Fruit fly (Drosophila melanogaster) whole organism, embryonic: ENCODE results near the gene Mfe2.

Source experiments
- Adf1 ChIP-seq: fragments of 200-800 bp; sonication (Bioruptor generic); IDR thresholded peaks from 2 replicates; pipeline ENCODE4 v1.3.6; 2022; ENCODE audit warnings: missing biosample characterization, missing genetic modification characterization
- Blimp-1 ChIP-seq: fragments of 200-800 bp; sonication (Bioruptor generic); optimal IDR thresholded peaks from 3 replicates; lab custom pipeline; 2018; ENCODE audit warnings: missing biosample characterization, missing genetic modification characterization, mild to moderate bottlenecking, moderate library complexity, missing genetic modification reagents
- CG10209 ChIP-seq: fragments of 200-800 bp; sonication (Bioruptor generic); optimal IDR thresholded peaks from 3 replicates; lab custom pipeline; 2017; ENCODE audit warnings: missing biosample characterization, mild to moderate bottlenecking, missing genetic modification characterization, missing genetic modification reagents
- CG11247 ChIP-seq: fragments of 200-800 bp; sonication (Bioruptor generic); IDR thresholded peaks from 2 replicates; pipeline ENCODE4 v1.3.6; 2022; ENCODE audit warnings: missing biosample characterization, missing genetic modification characterization
- CG11560 ChIP-seq: fragments of 200-800 bp; sonication (Bioruptor generic); IDR thresholded peaks from 3 replicates; pipeline ENCODE4 v1.3.6; 2022; ENCODE audit warnings: missing biosample characterization, missing genetic modification characterization
- CG12071 ChIP-seq: fragments of 200-800 bp; sonication (Bioruptor generic); optimal IDR thresholded peaks from 3 replicates; lab custom pipeline; 2018; ENCODE audit warnings: missing biosample characterization, mild to moderate bottlenecking, missing genetic modification characterization
- CG1233 ChIP-seq: fragments of 200-800 bp; sonication (Bioruptor generic); optimal IDR thresholded peaks from 4 replicates; lab custom pipeline; 2018; ENCODE audit warnings: missing biosample characterization, mild to moderate bottlenecking, missing genetic modification characterization
- CG14014 ChIP-seq: fragments of 200-800 bp; sonication (Bioruptor generic); IDR thresholded peaks from 2 replicates; pipeline ENCODE4 v1.3.6; 2022; ENCODE audit warnings: missing biosample characterization, missing genetic modification characterization
- CG14710 ChIP-seq: fragments of 200-800 bp; sonication (Bioruptor generic); optimal IDR thresholded peaks from 3 replicates; lab custom pipeline; 2019; ENCODE audit warnings: missing biosample characterization, mild to moderate bottlenecking, missing genetic modification characterization, moderate library complexity
- CG1529 ChIP-seq: fragments of 200-800 bp; sonication (Bioruptor generic); optimal IDR thresholded peaks from 3 replicates; lab custom pipeline; 2018; ENCODE audit warnings: missing biosample characterization, missing genetic modification characterization
- CG15601 ChIP-seq: fragments of 200-800 bp; sonication (Bioruptor generic); optimal IDR thresholded peaks from 3 replicates; lab custom pipeline; 2019; ENCODE audit warnings: missing biosample characterization, mild to moderate bottlenecking, missing genetic modification characterization, moderate library complexity
- CG1647 ChIP-seq: fragments of 200-800 bp; sonication (Bioruptor generic); optimal IDR thresholded peaks from 3 replicates; lab custom pipeline; 2016; ENCODE audit warnings: missing biosample characterization, missing genetic modification characterization
- CG16779 ChIP-seq: fragments of 200-800 bp; sonication (Bioruptor generic); IDR thresholded peaks from 2 replicates; pipeline ENCODE4 v1.3.6; 2022; ENCODE audit warnings: missing biosample characterization, missing genetic modification characterization
- CG18011 ChIP-seq: fragments of 200-800 bp; sonication (Bioruptor generic); optimal IDR thresholded peaks from 2 replicates; lab custom pipeline; 2017; ENCODE audit warnings: missing biosample characterization, missing genetic modification characterization, mild to moderate bottlenecking, moderate library complexity, missing genotype
- CG18599 ChIP-seq: fragments of 200-800 bp; sonication (Bioruptor generic); optimal IDR thresholded peaks from 3 replicates; lab custom pipeline; 2017; ENCODE audit warnings: missing biosample characterization, missing genetic modification characterization, mild to moderate bottlenecking, moderate library complexity, missing genetic modification reagents
- CG2875 ChIP-seq: fragments of 200-800 bp; sonication (Bioruptor generic); optimal IDR thresholded peaks from 2 replicates; lab custom pipeline; 2017; ENCODE audit warnings: missing biosample characterization, mild to moderate bottlenecking, missing genetic modification characterization, missing genetic modification reagents
- CG31365 ChIP-seq: fragments of 200-800 bp; sonication (Bioruptor generic); optimal IDR thresholded peaks from 2 replicates; lab custom pipeline; 2018; ENCODE audit warnings: missing biosample characterization, mild to moderate bottlenecking, missing genetic modification characterization
- CG32532 ChIP-seq: fragments of 200-800 bp; sonication (Bioruptor generic); IDR thresholded peaks from 2 replicates; pipeline ENCODE4 v1.3.6; 2022; ENCODE audit warnings: missing biosample characterization, missing genetic modification characterization
- CG3281 ChIP-seq: fragments of 200-800 bp; sonication (Bioruptor generic); optimal IDR thresholded peaks from 3 replicates; lab custom pipeline; 2017; ENCODE audit warnings: missing biosample characterization, mild to moderate bottlenecking, missing genetic modification characterization
- CG34224 ChIP-seq: fragments of 200-800 bp; sonication (Bioruptor generic); IDR thresholded peaks from 3 replicates; pipeline ENCODE4 v1.3.6; 2022; ENCODE audit warnings: missing biosample characterization, missing genetic modification characterization; ENCODE audit not compliant: partially characterized antibody
- CG4707 ChIP-seq: fragments of 200-800 bp; sonication (Bioruptor generic); optimal IDR thresholded peaks from 2 replicates; lab custom pipeline; 2018; ENCODE audit warnings: missing biosample characterization, mild to moderate bottlenecking, missing genetic modification characterization, moderate library complexity
- CG5180 ChIP-seq: fragments of 200-800 bp; sonication (Bioruptor generic); optimal IDR thresholded peaks from 3 replicates; lab custom pipeline; 2017; ENCODE audit warnings: missing biosample characterization, missing genetic modification characterization, mild to moderate bottlenecking, moderate library complexity, missing genetic modification reagents
- CG6689 ChIP-seq: fragments of 200-800 bp; sonication (Bioruptor generic); IDR thresholded peaks from 2 replicates; pipeline ENCODE4 v1.3.6; 2022; ENCODE audit warnings: missing biosample characterization, missing genetic modification characterization
- CG7839 ChIP-seq: fragments of 200-800 bp; sonication (Bioruptor generic); optimal IDR thresholded peaks from 3 replicates; lab custom pipeline; 2018; ENCODE audit warnings: missing biosample characterization, mild to moderate bottlenecking, missing genetic modification characterization, moderate library complexity
- CG9817 ChIP-seq: fragments of 200-800 bp; sonication (Bioruptor generic); optimal IDR thresholded peaks from 2 replicates; lab custom pipeline; 2018; ENCODE audit warnings: missing biosample characterization, mild to moderate bottlenecking, missing genetic modification characterization, moderate library complexity
- CTCF ChIP-seq: fragments of 200-800 bp; sonication (Bioruptor generic); optimal IDR thresholded peaks from 2 replicates; lab custom pipeline; 2017; ENCODE audit warnings: missing biosample characterization, mild to moderate bottlenecking, missing genetic modification characterization, moderate library complexity
- CkIIα-i1 ChIP-seq: fragments of 200-800 bp; sonication (Bioruptor generic); IDR thresholded peaks from 2 replicates; pipeline ENCODE4 v1.3.6; 2022; ENCODE audit warnings: missing biosample characterization, missing genetic modification characterization
- Ets97D ChIP-seq: fragments of 200-800 bp; sonication (Bioruptor generic); optimal IDR thresholded peaks from 3 replicates; lab custom pipeline; 2016; ENCODE audit warnings: missing biosample characterization, missing genetic modification characterization
- Fer1 ChIP-seq: fragments of 200-800 bp; sonication (Bioruptor generic); optimal IDR thresholded peaks from 2 replicates; lab custom pipeline; 2017; ENCODE audit warnings: missing biosample characterization, mild to moderate bottlenecking, missing genetic modification characterization
- Fer3 ChIP-seq: fragments of 200-800 bp; sonication (Bioruptor generic); optimal IDR thresholded peaks from 2 replicates; lab custom pipeline; 2018; ENCODE audit warnings: missing biosample characterization, mild to moderate bottlenecking, missing genetic modification characterization, moderate library complexity
- Hey ChIP-seq: fragments of 200-800 bp; sonication (Bioruptor generic); optimal IDR thresholded peaks from 3 replicates; lab custom pipeline; 2018; ENCODE audit warnings: missing biosample characterization, mild to moderate bottlenecking, missing genetic modification characterization
- Hr51 ChIP-seq, 2 experiments: fragments of 200-800 bp; sonication (Bioruptor generic); optimal IDR thresholded peaks; 2 replicates in 1 of 2; 3 replicates in 1 of 2; lab custom pipeline; 2016 to 2018; ENCODE audit warnings: missing biosample characterization in 2 of 2, missing genetic modification characterization in 2 of 2, mild to moderate bottlenecking in 1 of 2, moderate library complexity in 1 of 2
- Med ChIP-seq: fragments of 200-800 bp; sonication (Bioruptor generic); peaks from one replicate; lab custom pipeline; 2016; ENCODE audit warnings: missing biosample characterization, missing genetic modification characterization, mild to moderate bottlenecking, inconsistent platforms, moderate library complexity
- Myb ChIP-seq: fragments of 200-800 bp; sonication (Bioruptor generic); optimal IDR thresholded peaks from 2 replicates; lab custom pipeline; 2016; ENCODE audit warnings: missing biosample characterization, missing genetic modification characterization
- NC2α ChIP-seq: fragments of 200-800 bp; sonication (Bioruptor generic); optimal IDR thresholded peaks from 2 replicates; lab custom pipeline; 2016; ENCODE audit warnings: missing biosample characterization, missing genetic modification characterization
- NfI ChIP-seq: fragments of 200-800 bp; sonication (Bioruptor generic); optimal IDR thresholded peaks from 3 replicates; lab custom pipeline; 2018; ENCODE audit warnings: missing biosample characterization, mild to moderate bottlenecking, missing genetic modification characterization, moderate library complexity
- croc ChIP-seq: fragments of 200-800 bp; sonication (Bioruptor generic); conservative IDR thresholded peaks from 3 replicates; pipeline ENCODE4 v1.3.6; 2022; ENCODE audit warnings: missing biosample characterization, missing genetic modification characterization
- dmrt11E ChIP-seq: fragments of 200-800 bp; sonication (Bioruptor generic); optimal IDR thresholded peaks from 3 replicates; lab custom pipeline; 2018; ENCODE audit warnings: missing biosample characterization, mild to moderate bottlenecking, missing genetic modification characterization, moderate library complexity
- fd102C ChIP-seq: fragments of 200-800 bp; sonication (Bioruptor generic); optimal IDR thresholded peaks from 2 replicates; lab custom pipeline; 2018; ENCODE audit warnings: missing biosample characterization, mild to moderate bottlenecking, missing genetic modification characterization, moderate library complexity
- fru ChIP-seq: fragments of >200 bp; optimal IDR thresholded peaks from 2 replicates; lab custom pipeline; 2017
- gt ChIP-seq: fragments of 200-800 bp; sonication (Bioruptor generic); IDR thresholded peaks from 2 replicates; pipeline ENCODE4 v1.3.6; 2022; ENCODE audit warnings: missing biosample characterization, missing genetic modification characterization
- hb ChIP-seq: fragments of 200-800 bp; sonication (Bioruptor generic); IDR thresholded peaks from 3 replicates; pipeline ENCODE4 v1.3.6; 2022; ENCODE audit warnings: missing biosample characterization, missing genetic modification characterization; ENCODE audit not compliant: partially characterized antibody
- lbe ChIP-seq: fragments of 200-800 bp; sonication (Bioruptor generic); optimal IDR thresholded peaks from 2 replicates; lab custom pipeline; 2016; ENCODE audit warnings: missing biosample characterization, mild to moderate bottlenecking, missing genetic modification characterization
- otp ChIP-seq: fragments of 200-800 bp; sonication (Bioruptor generic); IDR thresholded peaks from 3 replicates; pipeline ENCODE4, ENCODE4 v1.3.6; 2022; ENCODE audit warnings: missing biosample characterization, missing genetic modification characterization
- salm ChIP-seq: fragments of 200-800 bp; sonication (Bioruptor generic); optimal IDR thresholded peaks from 2 replicates; lab custom pipeline; 2018; ENCODE audit warnings: missing biosample characterization, mild to moderate bottlenecking, missing genetic modification characterization
- scrt ChIP-seq: fragments of 200-800 bp; sonication (Bioruptor generic); optimal IDR thresholded peaks from 2 replicates; lab custom pipeline; 2018; ENCODE audit warnings: missing biosample characterization, mild to moderate bottlenecking, missing genetic modification characterization, moderate library complexity
- sim ChIP-seq: fragments of 200-800 bp; sonication (Bioruptor generic); IDR thresholded peaks from 2 replicates; pipeline ENCODE4 v1.3.6; 2022; ENCODE audit warnings: missing biosample characterization, missing genetic modification characterization
- sisA ChIP-seq: fragments of 200-800 bp; sonication (Bioruptor generic); IDR thresholded peaks from 2 replicates; pipeline ENCODE4 v1.3.6; 2022; ENCODE audit warnings: missing biosample characterization, missing genetic modification characterization
- sug ChIP-seq: fragments of 200-800 bp; optimal IDR thresholded peaks from 2 replicates; lab custom pipeline; 2019; ENCODE audit warnings: missing biosample characterization, mild to moderate bottlenecking, missing genetic modification characterization, moderate library complexity
- toy ChIP-seq: fragments of 200-800 bp; sonication (Bioruptor generic); IDR thresholded peaks from 2 replicates; pipeline ENCODE4 v1.3.6; 2022; ENCODE audit warnings: missing biosample characterization, missing genetic modification characterization
- ttk ChIP-seq: fragments of 200-800 bp; sonication (Bioruptor generic); IDR thresholded peaks from 2 replicates; pipeline ENCODE4 v2.1.2; 2022; ENCODE audit warnings: missing biosample characterization, missing genetic modification characterization

The Mfe2 gene

DNA sequence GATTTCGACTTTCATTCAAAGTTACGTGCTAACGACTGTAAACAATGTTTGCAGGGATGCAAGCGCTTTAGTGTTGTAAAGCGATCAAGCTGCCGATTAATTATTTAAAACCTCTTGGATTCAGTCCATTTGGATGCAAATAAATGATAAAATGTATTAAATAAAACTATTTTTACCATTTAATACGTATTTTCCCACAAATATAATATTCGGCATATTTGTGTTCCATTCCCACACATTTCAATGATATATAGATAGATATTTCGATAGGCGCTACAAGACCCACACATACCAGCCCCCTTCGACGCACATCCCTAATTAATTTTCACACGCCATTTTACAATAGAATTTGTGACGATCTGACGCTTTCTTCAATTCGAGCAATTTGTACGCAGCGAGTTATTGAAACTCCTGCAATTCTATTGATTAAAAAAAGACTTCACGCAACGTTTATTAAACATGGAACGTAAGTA is 17.8 kb downstream of the Mfe2 start, which contains the start of the genes CG32576 and caz (continued):
- TF ChIP-seq croc (GFP tag; lab: Robert Waterston, UW) (no peak), CG18011 (GFP tag; lab: Kevin White, UChicago) (peak; percentile 40), ttk (GFP tag; lab: Robert Waterston, UW) (no peak), sug (peak; percentile 65), CG15601 (peak; percentile 72), CG1233 (no peak), lbe (GFP tag; lab: Kevin White, UChicago) (peak; percentile 63), CG11247 (GFP tag; lab: Robert Waterston, UW) (no peak), NfI (peak; percentile 40), toy (no peak), CG32532 (GFP tag; lab: Robert Waterston, UW) (peak; percentile 18; the same call in 1 of the 2 replicates), CG16779 (no peak), CG14710 (tag; lab: Kevin White, UChicago) (peak; percentile 81), CG11560 (no peak), Hr51 (GFP tag; optimal IDR thresholded peaks at IDR 0.05; lab: Kevin White, UChicago) (peak in 1 of 2 experiments; percentile 19), hb (no peak), CG31365 (no peak), fd102C (GFP tag; lab: Kevin White, UChicago) (no peak), Fer3 (tag; lab: Kevin White, UChicago) (no peak), CG4707 (no peak), CG6689 (0 out of 2 replicates have a peak, but pooled peaks have one; percentile 11), NC2α (GFP tag; lab: Kevin White, UChicago) (no peak), scrt (GFP tag; lab: Kevin White, UChicago) (no peak), CG12071 (GFP tag; lab: Kevin White, UChicago) (no peak), CG10209 (no peak), CG9817 (tag; lab: Kevin White, UChicago) (no peak), CG5180 (GFP tag; lab: Kevin White, UChicago) (no peak), CkIIα-i1 (GFP tag; lab: Robert Waterston, UW) (no peak), CG3281 (GFP tag; lab: Kevin White, UChicago) (no peak), salm (tag; lab: Kevin White, UChicago) (no peak), CG7839 (tag; lab: Kevin White, UChicago) (no peak), dmrt11E (tag; lab: Kevin White, UChicago) (peak; percentile 14), Blimp-1 (GFP tag; lab: Kevin White, UChicago) (no peak), Med (GFP tag; lab: Kevin White, UChicago) (peak; percentile 48), fru (lab: Kevin White, UChicago) (no peak), CG14014 (no peak), Hey (tag; lab: Kevin White, UChicago) (no peak), Fer1 (GFP tag; lab: Kevin White, UChicago) (no peak), sisA (no peak), CG1647 (GFP tag; lab: Kevin White, UChicago) (no peak), CG18599 (GFP tag; lab: Kevin White, UChicago) (no peak), Myb (GFP tag; lab: Kevin White, UChicago) (peak; percentile 40), Ets97D (GFP tag; lab: Kevin White, UChicago) (peak; percentile 29), CTCF (GFP tag; lab: Kevin White, UChicago) (peak; percentile 47), CG2875 (no peak), gt (GFP tag; lab: Robert Waterston, UW) (no peak), otp (GFP tag; lab: Robert Waterston, UW) (no peak), sim (GFP tag; lab: Robert Waterston, UW) (no peak), CG34224 (peak; percentile 60), CG1529 (GFP tag; lab: Kevin White, UChicago) (peak; percentile 25), Adf1 (GFP tag; lab: Robert Waterston, UW) (no peak)
